In the genomic region with DNA sequence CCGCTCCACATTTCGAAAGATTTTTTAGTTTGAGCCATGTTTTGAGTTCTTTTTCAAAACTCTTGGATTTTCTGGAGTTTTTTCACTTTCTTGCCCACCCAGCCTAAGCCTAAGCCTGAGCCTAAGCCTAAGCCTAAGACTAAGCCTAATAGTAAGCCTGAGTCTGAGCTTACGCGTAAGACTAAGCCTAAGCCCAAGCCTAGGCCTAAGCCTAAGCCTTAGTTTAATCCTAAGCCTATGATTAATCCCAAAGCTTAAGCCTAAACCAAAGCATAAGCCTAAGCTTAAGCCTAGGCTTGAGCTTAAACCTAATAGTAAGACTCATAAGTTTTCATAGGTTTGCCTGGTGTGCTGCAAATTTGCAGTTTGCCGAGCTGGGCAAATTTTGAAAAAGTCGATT, we compare ENCODE assay signal across 4 worm cellular contexts.
TF ChIP-seq lines count a peak whose summit lies in the region.

No protein-coding gene starts in this region.

TF ChIP-seq in whole organism, L1 larva, 84 proteins besides CTCF, POLR2A, EP300 and RAD21:
- TF ChIP-seq nhr-76 (tag; optimal IDR thresholded peaks at IDR 0.05; lab: Kevin White, UChicago) (no peak), lin-39 (tag; optimal IDR thresholded peaks at IDR 0.05; lab: Kevin White, UChicago) (no peak), mdl-1 (tag; optimal IDR thresholded peaks at IDR 0.05; lab: Kevin White, UChicago) (no peak), lin-15B (tag; optimal IDR thresholded peaks at IDR 0.05; lab: Kevin White, UChicago) (no peak), lsy-2 (tag; optimal IDR thresholded peaks at IDR 0.05; lab: Kevin White, UChicago) (no peak), mab-9 (GFP tag; IDR thresholded peaks at IDR 0.05; lab: Robert Waterston, UW) (0 out of 2 replicates have a peak, but pooled peaks have one; percentile 23)
TF ChIP-seq in whole organism, L1 larva: peak in this region for 1.

TF ChIP-seq in whole organism, L4 larva, 104 proteins besides CTCF, POLR2A, EP300 and RAD21:
- TF ChIP-seq madf-5 (GFP tag; IDR thresholded peaks at IDR 0.05; lab: Robert Waterston, UW) (no peak), daf-19 (GFP tag; conservative IDR thresholded peaks at IDR 0.05; lab: Robert Waterston, UW) (no peak), ztf-7 (tag; optimal IDR thresholded peaks at IDR 0.05; lab: Kevin White, UChicago) (no peak), aha-1 (tag; lab: Kevin White, UChicago) (peak; percentile 72)

TF ChIP-seq in whole organism, early embryonic, 17 proteins besides CTCF, POLR2A, EP300 and RAD21:
- no peak for TF ChIP-seq flt-1 (GFP tag; IDR thresholded peaks at IDR 0.05; lab: Robert Waterston, UW)
- peak; percentile 92 for TF ChIP-seq ceh-36 (tag; optimal IDR thresholded peaks at IDR 0.05; lab: Kevin White, UChicago)
- TF ChIP-seq ets-7 (tag; optimal IDR thresholded peaks at IDR 0.05; lab: Kevin White, UChicago) = no peak
- no peak for TF ChIP-seq ceh-13 (GFP tag; optimal IDR thresholded peaks at IDR 0.05; lab: Kevin White, UChicago)
- no peak for TF ChIP-seq aly-1 (tag; optimal IDR thresholded peaks at IDR 0.05; lab: Kevin White, UChicago)
- no peak for TF ChIP-seq hnd-1 (tag; optimal IDR thresholded peaks at IDR 0.05; lab: Kevin White, UChicago)
- TF ChIP-seq sea-1 (GFP tag; conservative IDR thresholded peaks at IDR 0.05; lab: Robert Waterston, UW) = no peak
- no peak for TF ChIP-seq pes-1 (GFP tag; IDR thresholded peaks at IDR 0.05; lab: Robert Waterston, UW)
- TF ChIP-seq B0310.2 (tag; optimal IDR thresholded peaks at IDR 0.05; lab: Kevin White, UChicago) = no peak

TF ChIP-seq in whole organism, late embryonic, 69 proteins besides CTCF, POLR2A, EP300 and RAD21:
- no peak for TF ChIP-seq nhr-11 (tag; optimal IDR thresholded peaks at IDR 0.05; lab: Kevin White, UChicago)
- no peak for TF ChIP-seq tbx-7 (tag; optimal IDR thresholded peaks at IDR 0.05; lab: Kevin White, UChicago)
- TF ChIP-seq dve-1 (tag; optimal IDR thresholded peaks at IDR 0.05; lab: Kevin White, UChicago) = peak; percentile 94
- TF ChIP-seq fkh-10 (GFP tag; optimal IDR thresholded peaks at IDR 0.05; lab: Kevin White, UChicago) = no peak
- no peak for TF ChIP-seq ceh-24 (tag; optimal IDR thresholded peaks at IDR 0.05; lab: Kevin White, UChicago)
TF ChIP-seq in whole organism, late embryonic: peak in this region for 1.
